Worm (Caenorhabditis elegans): ENCODE measurements around the gene F49F1.18.

DNA sequence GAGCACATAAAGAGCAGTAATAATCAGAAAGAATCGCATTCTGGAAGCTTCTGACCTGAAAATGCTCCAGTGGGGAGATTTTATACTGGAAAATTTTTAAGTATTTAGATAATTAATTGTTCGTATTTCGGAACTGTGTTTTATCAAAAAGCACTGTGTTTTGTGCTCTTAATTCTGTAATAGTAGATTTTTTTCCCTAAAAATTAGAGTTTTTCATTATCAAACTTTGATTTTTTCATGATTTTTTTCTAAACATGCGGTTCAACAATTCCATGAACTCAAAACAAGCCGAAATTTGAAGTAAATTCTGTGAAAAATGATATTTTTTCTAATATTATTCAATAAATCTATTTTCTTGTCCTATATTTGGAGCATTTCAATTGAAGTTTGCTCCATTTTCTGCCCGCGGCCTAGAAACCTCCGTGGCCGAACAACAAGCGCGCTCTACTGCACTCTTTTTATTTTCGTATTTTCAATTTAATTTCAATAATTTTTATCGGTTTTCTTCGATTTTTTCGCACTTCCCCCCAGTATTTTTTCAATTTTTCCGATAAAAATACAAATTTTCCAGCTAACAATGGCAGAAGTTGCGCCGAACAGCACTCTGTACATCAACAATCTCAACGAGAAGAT lies 31.5 kb upstream of the F49F1.18 start, which contains the start of the genes K08D10.13 and rnp-2:
- TF ChIP-seq madf-6 (GFP tag; IDR thresholded peaks at IDR 0.05): no peak
- TF ChIP-seq rpc-1 (optimal IDR thresholded peaks at IDR 0.05): no peak
- no peak for TF ChIP-seq rpc-1 (tag; optimal IDR thresholded peaks at IDR 0.05)
- no peak for TF ChIP-seq ztf-25 (GFP tag; IDR thresholded peaks at IDR 0.05)
- TF ChIP-seq Y53F4B.3 (GFP tag; IDR thresholded peaks at IDR 0.05): no peak
- peak; percentile 47 for TF ChIP-seq lin-54 (GFP tag; optimal IDR thresholded peaks at IDR 0.05)
- no peak for TF ChIP-seq tlf-1 (GFP tag; optimal IDR thresholded peaks at IDR 0.05)
- no peak for TF ChIP-seq ekl-4 (GFP tag; IDR thresholded peaks at IDR 0.05)
- no peak for TF ChIP-seq T07F8.4 (tag; optimal IDR thresholded peaks at IDR 0.05)
- no peak for TF ChIP-seq attf-5 (GFP tag; optimal IDR thresholded peaks at IDR 0.05)
